Worm (Caenorhabditis elegans) whole organism, L3 larva: ENCODE measurements around the gene C18D1.2.

ENCODE experiments used
- ama-1 ChIP-seq: fragments of 150-350 bp; optimal IDR thresholded peaks from 2 replicates; lab custom pipeline; 2018
- ceh-28 ChIP-seq: fragments of 150-350 bp; optimal IDR thresholded peaks from 2 replicates; lab custom pipeline; 2014; ENCODE audit warnings: missing biosample characterization, missing genetic modification reagents, missing genetic modification characterization
- egl-27 ChIP-seq: sonication (generic microtip); optimal IDR thresholded peaks from 4 replicates; lab custom pipeline; 2017; ENCODE audit warnings: missing biosample characterization, missing genetic modification reagents, missing genetic modification characterization
- egl-5 ChIP-seq: fragments of 150-350 bp; optimal IDR thresholded peaks from 2 replicates; lab custom pipeline; 2017; ENCODE audit warnings: missing biosample characterization, missing genetic modification reagents, missing genetic modification characterization, inconsistent platforms
- elt-1 ChIP-seq: fragments of 150-350 bp; optimal IDR thresholded peaks from 2 replicates; lab custom pipeline; 2014; ENCODE audit warnings: missing biosample characterization, missing genetic modification characterization
- elt-3 ChIP-seq, 3 experiments: fragments of 150-350 bp in 1 of 3; sonication (generic microtip) in 2 of 3; optimal IDR thresholded peaks; 2 replicates in 2 of 3; 4 replicates in 1 of 3; lab custom pipeline; 2014 to 2017; ENCODE audit warnings: missing biosample characterization in 3 of 3, missing genetic modification characterization in 3 of 3
- fkh-10 ChIP-seq: sonication (generic microtip); optimal IDR thresholded peaks from 2 replicates; lab custom pipeline; 2017; ENCODE audit warnings: missing biosample characterization, missing genetic modification reagents, missing genetic modification characterization
- lsy-12 ChIP-seq: sonication (generic microtip); optimal IDR thresholded peaks from 2 replicates; lab custom pipeline; 2016; ENCODE audit warnings: mild to moderate bottlenecking, missing genetic modification characterization, missing compliant biosample characterization
- mdl-1 ChIP-seq: fragments of 150-350 bp; optimal IDR thresholded peaks from 2 replicates; lab custom pipeline; 2014; ENCODE audit warnings: missing biosample characterization, missing genetic modification characterization
- mml-1 ChIP-seq: fragments of 150-350 bp; sonication (generic microtip); optimal IDR thresholded peaks from 3 replicates; lab custom pipeline; 2014; ENCODE audit warnings: missing biosample characterization, missing genetic modification characterization
- nhr-11 ChIP-seq: fragments of 150-350 bp; optimal IDR thresholded peaks from 2 replicates; lab custom pipeline; 2014; ENCODE audit warnings: missing biosample characterization, missing genetic modification characterization
- nhr-237 ChIP-seq: fragments of 150-350 bp; optimal IDR thresholded peaks from 2 replicates; lab custom pipeline; 2014; ENCODE audit warnings: missing biosample characterization, missing genetic modification characterization
- nhr-25 ChIP-seq: sonication (generic microtip); optimal IDR thresholded peaks from 2 replicates; lab custom pipeline; 2017; ENCODE audit warnings: missing biosample characterization, missing genetic modification characterization
- nhr-43 ChIP-seq: sonication (generic microtip); optimal IDR thresholded peaks from 2 replicates; lab custom pipeline; 2016; ENCODE audit warnings: mild to moderate bottlenecking, missing genetic modification characterization, missing compliant biosample characterization; ENCODE audit not compliant: poor library complexity, severe bottlenecking
- pha-4 ChIP-seq: fragments of 150-350 bp; optimal IDR thresholded peaks from 2 replicates; lab custom pipeline; 2014; ENCODE audit warnings: missing biosample characterization, missing genetic modification reagents, missing genetic modification characterization
- snpc-4 ChIP-seq: fragments of 150-350 bp; optimal IDR thresholded peaks from 2 replicates; lab custom pipeline; 2014; ENCODE audit warnings: missing biosample characterization, missing genetic modification characterization
- unc-39 ChIP-seq: sonication (generic microtip); optimal IDR thresholded peaks from 4 replicates; lab custom pipeline; 2017; ENCODE audit warnings: missing biosample characterization, missing genetic modification characterization
- ztf-4 ChIP-seq: fragments of 150-350 bp; optimal IDR thresholded peaks from 2 replicates; lab custom pipeline; 2014; ENCODE audit warnings: missing biosample characterization, missing genetic modification characterization

Gene C18D1.2

ce11 chrII:10103212-10103611 is 46.4 kb downstream of the C18D1.2 start:
- TF ChIP-seq mdl-1 (tag; lab: Kevin White, UChicago) (no peak), elt-1 (no peak), mml-1 (no peak), ceh-28 (tag; lab: Kevin White, UChicago) (no peak), unc-39 (tag; lab: Kevin White, UChicago) (no peak)

DNA sequence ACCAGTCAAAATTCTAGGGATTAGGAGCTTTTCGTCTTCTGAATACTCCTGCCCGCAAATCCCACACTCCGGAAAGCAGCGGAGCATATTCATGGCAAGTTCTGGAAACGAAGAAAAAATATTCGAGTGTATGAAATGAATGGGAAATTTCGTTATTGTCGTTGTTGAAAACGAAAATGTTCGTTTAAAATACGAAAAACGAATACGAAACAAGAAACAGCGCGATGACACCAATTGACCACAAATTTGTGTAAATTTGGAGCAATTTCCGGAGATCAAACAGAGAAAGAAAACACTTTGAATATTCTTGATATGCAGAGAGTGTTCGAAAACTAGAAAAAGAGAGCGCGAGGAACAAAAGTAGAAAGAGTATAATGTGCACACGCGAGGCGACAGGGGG is 48.8 kb downstream of the C18D1.2 start, which contains the start of gene ZK945.4:
ZK945.4 (minus strand) TSS at position 101 of the 400 bp plus-strand sequence.
- TF ChIP-seq snpc-4 (no peak), lsy-12 (tag; lab: Kevin White, UChicago) (no peak), mdl-1 (tag; lab: Kevin White, UChicago) (no peak), nhr-11 (tag; lab: Kevin White, UChicago) (no peak), nhr-25 (tag; lab: Kevin White, UChicago) (no peak), nhr-237 (tag; lab: Kevin White, UChicago) (no peak), elt-3 (tag; optimal IDR thresholded peaks at IDR 0.05; lab: Kevin White, UChicago) (no peak), nhr-43 (tag; lab: Kevin White, UChicago) (no peak), ama-1 (lab: Kevin White, UChicago) (no peak), elt-1 (no peak)

DNA sequence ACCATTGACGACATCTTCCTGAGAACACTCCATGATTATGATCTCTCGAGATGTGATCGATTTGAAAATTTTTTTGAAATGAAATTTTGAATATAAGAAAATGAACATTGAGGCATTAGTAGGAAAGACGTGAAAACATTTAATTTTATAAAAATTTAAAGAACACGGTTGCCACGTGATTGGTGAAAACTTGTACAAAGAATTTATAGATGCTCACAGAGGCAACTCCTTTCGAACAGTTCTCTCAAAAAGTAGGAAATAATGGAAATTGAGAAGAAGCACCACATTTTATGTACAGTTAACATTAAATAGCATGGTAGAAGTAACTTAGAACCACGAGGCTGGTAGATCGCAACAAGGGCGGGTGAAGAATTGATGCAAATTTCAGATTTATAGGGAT is 50.1 kb downstream of the C18D1.2 start, which contains the start of gene ZK945.6:
ZK945.6 (minus strand) TSS at position 101 of the 400 bp plus-strand sequence.
- TF ChIP-seq fkh-10 (GFP tag; lab: Kevin White, UChicago) (no peak), egl-5 (tag; lab: Kevin White, UChicago) (no peak), pha-4 (tag; lab: Kevin White, UChicago) (no peak)

DNA sequence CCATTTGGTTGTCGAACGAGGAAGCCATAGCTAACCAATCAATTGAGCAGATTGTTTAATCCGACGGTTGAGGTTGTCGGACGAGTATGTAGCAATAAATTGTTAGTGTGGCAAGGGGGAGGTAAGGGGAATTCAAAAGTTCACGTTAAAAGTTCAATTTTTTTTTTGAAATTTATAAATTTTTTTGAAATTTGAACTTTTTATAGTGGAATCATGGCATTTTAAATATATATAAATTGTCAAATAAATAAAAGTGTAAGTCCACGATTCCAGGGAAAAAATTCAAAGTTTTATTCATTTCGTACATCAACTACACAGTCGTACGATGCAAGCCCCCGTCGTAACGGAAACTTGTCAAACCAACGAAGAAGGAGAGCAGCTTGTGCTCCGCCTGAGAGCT is 51.6 kb downstream of the C18D1.2 start, which contains the start of the genes ZK945.7 and ZK945.8:
ZK945.7 (minus strand) TSS at position 101 of the 400 bp plus-strand sequence.
ZK945.8 (plus strand) TSS at position 275 of the 400 bp plus-strand sequence.
- TF ChIP-seq fkh-10 (GFP tag; lab: Kevin White, UChicago) (no peak), ztf-4 (tag; lab: Kevin White, UChicago) (no peak), egl-27 (tag; lab: Kevin White, UChicago) (no peak), nhr-237 (tag; lab: Kevin White, UChicago) (no peak)
